Worm (Caenorhabditis elegans): ENCODE results near the gene ZC317.6.

DNA sequence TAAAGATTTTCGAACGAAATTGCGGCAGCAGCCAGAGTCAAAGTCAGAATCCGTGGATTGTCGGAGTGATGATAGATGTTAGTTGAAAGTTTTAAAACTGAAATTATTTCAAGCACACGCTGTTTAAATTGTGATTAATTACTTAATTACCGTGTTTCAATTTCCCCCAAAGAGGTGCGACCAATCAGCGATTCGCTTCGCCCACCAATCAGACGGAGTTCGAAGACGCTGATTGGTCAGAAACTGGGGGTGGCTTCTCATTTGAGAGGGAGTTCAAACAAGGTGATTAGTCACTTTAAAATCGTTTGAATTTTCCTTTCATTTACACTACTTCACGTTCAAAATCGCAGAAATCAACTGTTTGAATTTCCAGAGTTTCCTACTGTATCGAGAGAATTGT is 31.1 kb upstream of the ZC317.6 start:
- no peak for TF ChIP-seq ztf-23 (GFP tag; IDR thresholded peaks at IDR 0.05)
- TF ChIP-seq ztf-29 (GFP tag; IDR thresholded peaks at IDR 0.05): no peak
- TF ChIP-seq flt-1 (GFP tag; IDR thresholded peaks at IDR 0.05): no peak
- TF ChIP-seq med-1 (GFP tag; optimal IDR thresholded peaks at IDR 0.05; ENCODE audit: insufficient read depth): no peak
- TF ChIP-seq cog-1 (tag; optimal IDR thresholded peaks at IDR 0.05): no peak
- no peak for TF ChIP-seq klf-2 (GFP tag; conservative IDR thresholded peaks at IDR 0.05)
- TF ChIP-seq ref-1 (GFP tag; conservative IDR thresholded peaks at IDR 0.05): no peak

All from whole organism, midembryonic.